Worm (Caenorhabditis elegans) whole organism, young adult: ENCODE results near the gene F34D10.4.

Source experiments
- C06A6.2 ChIP-seq: fragments of 200-800 bp; sonication (Bioruptor generic); conservative IDR thresholded peaks from 2 replicates; pipeline ENCODE4 v1.3.6; 2022; ENCODE audit warnings: missing genetic modification characterization, missing compliant biosample characterization
- C17E4.6 ChIP-seq: fragments of 200-800 bp; sonication (Bioruptor generic); IDR thresholded peaks from 2 replicates; pipeline ENCODE4 v1.3.6; 2022; ENCODE audit warnings: missing genetic modification reagents, missing genetic modification characterization, missing compliant biosample characterization
- K11D2.4 ChIP-seq: fragments of 200-800 bp; sonication (Bioruptor generic); IDR thresholded peaks from 2 replicates; pipeline ENCODE4 v1.3.6; 2022; ENCODE audit warnings: missing genetic modification reagents, missing genetic modification characterization, missing compliant biosample characterization
- Y56A3A.18 ChIP-seq: fragments of 200-800 bp; sonication (Bioruptor generic); IDR thresholded peaks from 2 replicates; pipeline ENCODE4 v1.3.6; 2022; ENCODE audit warnings: missing genetic modification reagents, missing genetic modification characterization, missing compliant biosample characterization
- aptf-3 ChIP-seq: fragments of 200-800 bp; sonication (Bioruptor generic); IDR thresholded peaks from 2 replicates; pipeline ENCODE4 v1.3.6; 2022; ENCODE audit warnings: missing genetic modification characterization, missing compliant biosample characterization
- atf-7 ChIP-seq: sonication (generic microtip); optimal IDR thresholded peaks from 2 replicates; lab custom pipeline; 2017; ENCODE audit warnings: mild to moderate bottlenecking, missing genetic modification characterization, missing compliant biosample characterization
- attf-3 ChIP-seq: fragments of 200-800 bp; sonication (Bioruptor generic); conservative IDR thresholded peaks from 2 replicates; pipeline ENCODE4 v1.3.6; 2022; ENCODE audit warnings: missing genetic modification reagents, missing genetic modification characterization, missing compliant biosample characterization
- ceh-100 ChIP-seq: fragments of 200-800 bp; sonication (Bioruptor generic); IDR thresholded peaks from 2 replicates; pipeline ENCODE4 v1.3.6; 2022; ENCODE audit warnings: missing genetic modification reagents, missing genetic modification characterization, missing compliant biosample characterization
- ceh-91 ChIP-seq: fragments of 200-800 bp; sonication (Bioruptor generic); IDR thresholded peaks from 2 replicates; pipeline ENCODE4 v1.3.6; 2022; ENCODE audit warnings: missing genetic modification reagents, missing genetic modification characterization, missing compliant biosample characterization
- egrh-3 ChIP-seq: fragments of 200-800 bp; sonication (Bioruptor generic); IDR thresholded peaks from 2 replicates; pipeline ENCODE4 v1.3.6; 2022; ENCODE audit warnings: missing genetic modification reagents, missing genetic modification characterization, missing compliant biosample characterization
- him-1 ChIP-seq: sonication (generic microtip); optimal IDR thresholded peaks from 2 replicates; lab custom pipeline; 2016; ENCODE audit warnings: missing genotype, missing genetic modification reagents, missing genetic modification characterization, missing compliant biosample characterization
- hlh-12 ChIP-seq: sonication (generic microtip); optimal IDR thresholded peaks from 2 replicates; lab custom pipeline; 2016; ENCODE audit warnings: missing genetic modification characterization, missing compliant biosample characterization
- hmg-1.2 ChIP-seq: fragments of 200-800 bp; sonication (Bioruptor generic); IDR thresholded peaks from 2 replicates; pipeline ENCODE4 v1.3.6; 2022; ENCODE audit warnings: missing genetic modification reagents, missing genetic modification characterization, missing compliant biosample characterization
- hmg-20 ChIP-seq: fragments of 200-800 bp; sonication (Bioruptor generic); IDR thresholded peaks from 2 replicates; pipeline ENCODE4 v1.3.6; 2022; ENCODE audit warnings: missing genetic modification reagents, missing genetic modification characterization, missing compliant biosample characterization
- hsf-1 ChIP-seq: fragments of 200-800 bp; sonication (Bioruptor generic); IDR thresholded peaks from 2 replicates; pipeline ENCODE4 v1.3.6; 2022; ENCODE audit warnings: missing genetic modification reagents, missing genetic modification characterization, missing compliant biosample characterization
- let-607 ChIP-seq, 2 experiments: fragments of 200-800 bp in 1 of 2; sonication (Bioruptor generic) in 1 of 2; sonication (generic microtip) in 1 of 2; optimal IDR thresholded peaks; 2 replicates each; lab custom pipeline; 2016 to 2018; ENCODE audit warnings: mild to moderate bottlenecking in 2 of 2, missing compliant biosample characterization in 2 of 2, missing genetic modification characterization in 2 of 2, moderate library complexity in 2 of 2, missing genotype in 1 of 2
- lin-40 ChIP-seq: sonication (generic microtip); optimal IDR thresholded peaks from 2 replicates; lab custom pipeline; 2016; ENCODE audit warnings: missing genetic modification characterization, mild to moderate bottlenecking, missing compliant biosample characterization, missing genotype, missing genetic modification reagents
- lir-1 ChIP-seq: fragments of 200-800 bp; sonication (Bioruptor generic); conservative IDR thresholded peaks from 2 replicates; pipeline ENCODE4 v1.3.6; 2022; ENCODE audit warnings: missing genetic modification reagents, missing genetic modification characterization, missing compliant biosample characterization
- lsy-27 ChIP-seq: sonication (generic microtip); optimal IDR thresholded peaks from 2 replicates; lab custom pipeline; 2017; ENCODE audit warnings: missing genetic modification characterization, mild to moderate bottlenecking, missing compliant biosample characterization, antibody characterized with exemption, missing genotype, borderline replicate concordance; ENCODE audit not compliant: insufficient read depth
- mcd-1 ChIP-seq: fragments of 200-800 bp; sonication (Bioruptor generic); IDR thresholded peaks from 2 replicates; pipeline ENCODE4 v1.3.6; 2022; ENCODE audit warnings: missing genetic modification reagents, missing genetic modification characterization, missing compliant biosample characterization
- mel-28 ChIP-seq: sonication (generic microtip); optimal IDR thresholded peaks from 2 replicates; lab custom pipeline; 2016; ENCODE audit warnings: borderline replicate concordance, mild to moderate bottlenecking, missing genetic modification characterization, missing compliant biosample characterization
- nfyb-1 ChIP-seq: fragments of 200-800 bp; sonication (Bioruptor generic); IDR thresholded peaks from 2 replicates; pipeline ENCODE4 v1.3.6; 2022; ENCODE audit warnings: missing genetic modification reagents, missing genetic modification characterization, missing compliant biosample characterization
- rcor-1 ChIP-seq: fragments of 200-800 bp; sonication (Bioruptor generic); IDR thresholded peaks from 2 replicates; pipeline ENCODE4 v1.3.6; 2022; ENCODE audit warnings: missing genetic modification reagents, missing genetic modification characterization, missing compliant biosample characterization
- snpc-3.4 ChIP-seq: sonication (generic microtip); optimal IDR thresholded peaks from 2 replicates; lab custom pipeline; 2017; ENCODE audit warnings: missing genetic modification characterization, mild to moderate bottlenecking, missing compliant biosample characterization, antibody characterized with exemption, moderate library complexity, missing genotype, missing genetic modification reagents
- zim-3 ChIP-seq: sonication (generic microtip); optimal IDR thresholded peaks from 2 replicates; lab custom pipeline; 2017; ENCODE audit warnings: mild to moderate bottlenecking, missing genetic modification characterization, moderate library complexity, missing compliant biosample characterization
- ztf-18 ChIP-seq: sonication (generic microtip); optimal IDR thresholded peaks from 2 replicates; lab custom pipeline; 2016; ENCODE audit warnings: missing genotype, mild to moderate bottlenecking, missing genetic modification characterization, missing compliant biosample characterization
- ztf-22 ChIP-seq: fragments of 200-800 bp; sonication (Bioruptor generic); optimal IDR thresholded peaks from 2 replicates; lab custom pipeline; 2018; ENCODE audit warnings: mild to moderate bottlenecking, missing genetic modification characterization, moderate library complexity, missing compliant biosample characterization
- ztf-3 ChIP-seq: fragments of 200-800 bp; sonication (Bioruptor generic); optimal IDR thresholded peaks from 2 replicates; lab custom pipeline; 2018; ENCODE audit warnings: mild to moderate bottlenecking, missing genetic modification characterization, missing compliant biosample characterization
- ztf-6 ChIP-seq: fragments of 200-800 bp; sonication (Bioruptor generic); IDR thresholded peaks from 2 replicates; pipeline ENCODE4 v1.3.6; 2022; ENCODE audit warnings: missing genetic modification reagents, missing genetic modification characterization, missing compliant biosample characterization

The F34D10.4 gene

DNA sequence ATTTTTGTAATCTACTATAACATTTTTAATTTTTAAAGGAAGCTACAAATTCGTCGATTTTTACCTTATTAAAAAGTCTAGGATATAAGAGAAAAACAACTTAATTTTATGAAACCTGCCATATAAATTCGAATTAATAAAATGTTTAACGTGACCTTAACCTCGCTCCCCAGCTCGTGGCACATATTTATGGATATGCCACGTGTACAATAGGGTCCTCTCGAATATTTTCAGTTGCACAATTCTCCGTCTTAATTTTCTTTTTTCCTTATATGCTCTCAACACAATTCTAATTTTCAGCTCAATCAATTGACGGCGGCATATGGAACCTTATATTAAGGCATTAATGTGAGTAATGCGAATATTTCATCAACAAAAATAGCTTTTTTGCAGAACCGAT lies at the start of gene F34D10.4:
F34D10.4 (plus strand) TSS at position 301 of the 400 bp plus-strand sequence.
- no peak for TF ChIP-seq hlh-12 (tag; lab: Kevin White, UChicago)
- TF ChIP-seq hmg-20 = no peak
- no peak for TF ChIP-seq zim-3 (tag; lab: Kevin White, UChicago)
- TF ChIP-seq C06A6.2 (GFP tag; lab: Robert Waterston, UW) = no peak
- TF ChIP-seq aptf-3 (GFP tag; lab: Robert Waterston, UW) = no peak
- TF ChIP-seq mel-28 = no peak
- TF ChIP-seq, all 124 proteins: peak for 0

DNA sequence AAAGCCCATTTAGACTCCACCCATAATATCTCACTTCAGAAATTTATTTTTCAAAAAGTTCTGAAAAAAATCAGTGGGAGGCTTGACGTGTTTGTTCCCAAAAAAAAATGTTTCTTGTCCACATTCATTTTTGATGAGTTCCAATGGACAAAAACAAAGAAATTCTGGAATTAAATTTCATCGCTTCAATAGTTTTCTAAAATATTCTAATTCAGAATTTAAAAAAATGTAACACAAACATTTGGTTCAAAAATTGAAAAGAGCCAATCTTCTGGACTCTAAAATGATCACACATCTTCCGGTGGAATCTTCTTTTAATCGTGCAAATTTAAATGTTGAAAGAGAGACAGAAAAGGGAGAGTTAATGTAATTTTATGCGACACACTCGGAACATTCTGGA lies 43.9 kb upstream of the F34D10.4 start:
- TF ChIP-seq ztf-18 (tag; lab: Kevin White, UChicago) = no peak
- TF ChIP-seq rcor-1 (GFP tag; lab: Robert Waterston, UW) = no peak

DNA sequence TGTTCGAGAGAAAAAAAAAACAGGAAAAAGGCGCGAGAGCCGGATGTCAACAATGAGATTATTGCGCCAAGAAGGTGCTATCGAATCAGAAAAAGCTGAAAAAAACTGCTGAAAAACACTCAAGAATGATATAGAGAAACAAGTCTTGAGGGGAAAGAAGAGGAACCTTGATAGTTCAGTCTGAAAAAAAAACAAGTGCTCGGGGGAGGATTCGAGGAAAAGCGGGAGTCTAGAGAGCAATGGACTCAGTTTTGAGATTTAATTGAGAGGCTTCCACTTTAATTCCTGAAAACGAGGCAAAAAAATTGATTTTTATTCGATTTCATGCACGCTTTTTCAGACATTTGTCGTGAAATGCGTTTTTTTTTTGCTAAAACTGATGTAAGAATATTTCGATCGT lies 41.8 kb upstream of the F34D10.4 start, which contains the start of gene npr-15:
npr-15 (minus strand) TSS at position 101 of the 400 bp plus-strand sequence.
- no peak for TF ChIP-seq atf-7 (tag; lab: Kevin White, UChicago)
- no peak for TF ChIP-seq ztf-6 (GFP tag; lab: Robert Waterston, UW)
- TF ChIP-seq ztf-22 = no peak
- no peak for TF ChIP-seq him-1 (tag; lab: Kevin White, UChicago)

DNA sequence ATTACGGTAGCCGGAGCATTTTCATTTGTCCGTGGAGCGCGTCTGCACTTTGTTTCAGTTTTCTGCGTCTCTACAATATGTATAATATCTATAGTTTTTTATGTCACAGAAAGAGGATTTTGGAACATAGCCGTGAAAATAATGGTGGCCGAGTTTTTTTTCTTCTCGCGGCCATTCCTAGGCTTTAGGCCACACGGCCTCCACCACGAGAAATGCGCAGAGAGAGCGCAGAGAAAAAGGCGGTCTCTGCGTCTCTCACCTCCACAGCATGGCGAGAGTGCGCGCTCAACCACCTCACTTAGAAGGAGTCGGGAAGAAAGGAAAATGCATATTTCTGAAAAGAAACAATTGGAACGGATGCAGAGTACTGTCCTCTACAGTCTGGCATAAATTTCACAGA lies 41.0 kb upstream of the F34D10.4 start:
- TF ChIP-seq lin-40 (tag; lab: Kevin White, UChicago) (peak; percentile 31), Y56A3A.18 (GFP tag; lab: Robert Waterston, UW) (0 out of 2 replicates have a peak, but pooled peaks have one; percentile 28), ztf-18 (tag; lab: Kevin White, UChicago) (peak; percentile 88), ceh-100 (GFP tag; lab: Robert Waterston, UW) (peak; percentile 62), let-607 (tag; optimal IDR thresholded peaks at IDR 0.05; lab: Kevin White, UChicago) (peak in 1 of 2 experiments; percentile 46), ceh-91 (GFP tag; lab: Robert Waterston, UW) (peak; percentile 50; the same call in 1 of the 2 replicates), mcd-1 (peak; percentile 92), attf-3 (GFP tag; lab: Robert Waterston, UW) (0 out of 2 replicates have a peak, but pooled peaks have one; percentile 31), hmg-1.2 (GFP tag; lab: Robert Waterston, UW) (peak; percentile 93), K11D2.4 (GFP tag; lab: Robert Waterston, UW) (peak; percentile 81), lir-1 (GFP tag; lab: Robert Waterston, UW) (0 out of 2 replicates have a peak, but pooled peaks have one; percentile 27), C17E4.6 (GFP tag; lab: Robert Waterston, UW) (peak; percentile 55; the same call in 1 of the 2 replicates), nfyb-1 (GFP tag; lab: Robert Waterston, UW) (peak; percentile 78), egrh-3 (peak; percentile 50; the same call in 1 of the 2 replicates)

DNA sequence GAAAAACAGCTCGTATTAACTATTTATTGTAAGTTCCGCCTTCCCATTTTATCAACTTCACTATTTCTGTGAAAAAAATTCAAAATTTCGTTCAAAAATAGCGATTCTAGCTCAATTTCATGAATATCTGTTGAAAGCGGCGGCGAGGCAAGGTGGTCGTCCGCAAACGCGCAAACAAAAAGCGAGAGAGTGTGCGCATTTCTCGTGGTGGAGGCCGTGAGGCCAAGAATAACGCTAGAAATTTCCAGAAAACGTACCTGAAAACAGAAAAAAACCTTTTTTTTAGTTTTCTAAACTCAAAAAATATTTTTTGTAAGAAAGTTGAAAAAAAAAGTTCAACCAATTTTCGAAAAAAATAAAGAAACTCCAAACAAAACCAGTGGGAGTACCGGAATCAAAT lies 39.2 kb upstream of the F34D10.4 start:
- peak; percentile 72 for TF ChIP-seq mcd-1
- peak; percentile 90 for TF ChIP-seq hsf-1 (GFP tag; lab: Robert Waterston, UW)
- TF ChIP-seq ztf-18 (tag; lab: Kevin White, UChicago) = peak; percentile 58
- TF ChIP-seq hmg-1.2 (GFP tag; lab: Robert Waterston, UW) = peak; percentile 41

DNA sequence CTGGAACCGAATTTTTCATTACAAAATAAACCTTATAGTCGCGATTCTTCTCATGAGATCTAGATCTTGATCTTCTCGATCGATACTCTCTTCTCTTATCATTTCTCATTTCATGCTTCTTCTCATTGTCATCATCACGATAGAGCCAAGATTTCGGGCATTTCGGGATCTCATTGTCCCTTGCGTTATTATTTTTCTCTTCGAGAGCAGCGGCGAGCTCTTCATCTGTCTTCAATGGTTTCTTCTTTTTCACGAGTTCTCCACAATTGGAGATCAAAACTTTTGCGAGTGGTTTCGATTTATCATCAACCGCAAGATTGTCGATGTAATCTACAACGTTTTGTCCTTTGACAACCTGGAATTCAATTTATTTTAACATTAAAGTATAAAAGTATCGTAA lies 38.0 kb upstream of the F34D10.4 start:
- TF ChIP-seq lsy-27 (tag; lab: Kevin White, UChicago) (no peak), ztf-3 (GFP tag; lab: Kevin White, UChicago) (no peak), snpc-3.4 (tag; lab: Kevin White, UChicago) (no peak)
